Worm (Caenorhabditis elegans) whole organism, mixed stage, embryonic: Measurements from ENCODE around the gene dhcr-24.

ENCODE experiments used
- M03D4.4 ChIP-seq: sonication (generic microtip); optimal IDR thresholded peaks from 2 replicates; lab custom pipeline; 2017; ENCODE audit warnings: mild to moderate bottlenecking, missing genetic modification characterization, missing compliant biosample characterization
- bed-3 ChIP-seq: fragments of 200-800 bp; sonication (Bioruptor generic); optimal IDR thresholded peaks from 3 replicates; lab custom pipeline; 2018; ENCODE audit warnings: mild to moderate bottlenecking, missing genetic modification characterization, moderate library complexity, missing compliant biosample characterization
- blmp-1 ChIP-seq: fragments of 150-350 bp; optimal IDR thresholded peaks from 2 replicates; lab custom pipeline; 2014; ENCODE audit warnings: missing biosample characterization, missing genetic modification characterization
- ceh-39 ChIP-seq: fragments of 150-350 bp; optimal IDR thresholded peaks from 2 replicates; lab custom pipeline; 2014; ENCODE audit warnings: missing biosample characterization, missing genetic modification characterization
- ceh-43 ChIP-seq: fragments of 200-800 bp; sonication (Bioruptor generic); optimal IDR thresholded peaks from 2 replicates; lab custom pipeline; 2018; ENCODE audit warnings: mild to moderate bottlenecking, missing genetic modification characterization, moderate library complexity, missing compliant biosample characterization
- ceh-83 ChIP-seq: fragments of 200-800 bp; sonication (Bioruptor generic); optimal IDR thresholded peaks from 2 replicates; lab custom pipeline; 2018; ENCODE audit warnings: mild to moderate bottlenecking, missing genetic modification characterization, missing compliant biosample characterization
- ces-1 ChIP-seq: fragments of 150-350 bp; optimal IDR thresholded peaks from 2 replicates; lab custom pipeline; 2014; ENCODE audit warnings: missing biosample characterization, missing genetic modification reagents, missing genetic modification characterization
- drap-1 ChIP-seq: fragments of 200-800 bp; sonication (Bioruptor generic); optimal IDR thresholded peaks from 3 replicates; lab custom pipeline; 2018; ENCODE audit warnings: mild to moderate bottlenecking, missing genetic modification characterization, missing compliant biosample characterization
- elt-1 ChIP-seq: sonication (generic microtip); optimal IDR thresholded peaks from 2 replicates; lab custom pipeline; 2017; ENCODE audit warnings: missing genetic modification characterization, mild to moderate bottlenecking, missing compliant biosample characterization, antibody characterized with exemption, moderate library complexity, borderline replicate concordance; ENCODE audit not compliant: insufficient read depth
- elt-3 ChIP-seq: fragments of 150-350 bp; optimal IDR thresholded peaks from 2 replicates; lab custom pipeline; 2014; ENCODE audit warnings: missing biosample characterization, missing genetic modification characterization
- flh-1 ChIP-seq: fragments of 200-800 bp; sonication (Bioruptor generic); optimal IDR thresholded peaks from 2 replicates; lab custom pipeline; 2018; ENCODE audit warnings: mild to moderate bottlenecking, missing genetic modification characterization, moderate library complexity, missing compliant biosample characterization
- ham-2 ChIP-seq: fragments of 200-800 bp; sonication (Bioruptor generic); optimal IDR thresholded peaks from 2 replicates; lab custom pipeline; 2018; ENCODE audit warnings: mild to moderate bottlenecking, missing genetic modification characterization, missing compliant biosample characterization
- hlh-1 ChIP-seq: fragments of 150-350 bp; optimal IDR thresholded peaks from 2 replicates; lab custom pipeline; 2014; ENCODE audit warnings: missing biosample characterization, missing genetic modification reagents, missing genetic modification characterization
- lin-32 ChIP-seq: fragments of 200-800 bp; sonication (Bioruptor generic); optimal IDR thresholded peaks from 2 replicates; lab custom pipeline; 2018; ENCODE audit warnings: mild to moderate bottlenecking, missing genetic modification characterization, missing compliant biosample characterization
- mab-5 ChIP-seq: fragments of 150-350 bp; optimal IDR thresholded peaks from 2 replicates; lab custom pipeline; 2014; ENCODE audit warnings: missing biosample characterization, missing genetic modification characterization
- mep-1 ChIP-seq: fragments of 150-350 bp; optimal IDR thresholded peaks from 2 replicates; lab custom pipeline; 2017; ENCODE audit warnings: missing biosample characterization, missing genetic modification reagents, missing genetic modification characterization, inconsistent platforms
- mls-2 ChIP-seq: sonication (generic microtip); optimal IDR thresholded peaks from 2 replicates; lab custom pipeline; 2016; ENCODE audit warnings: mild to moderate bottlenecking, missing genetic modification characterization, moderate library complexity, missing compliant biosample characterization
- nhr-12 ChIP-seq: fragments of 150-350 bp; optimal IDR thresholded peaks from 2 replicates; lab custom pipeline; 2014; ENCODE audit warnings: missing biosample characterization, missing genetic modification characterization
- nhr-2 ChIP-seq: fragments of 150-350 bp; optimal IDR thresholded peaks from 2 replicates; lab custom pipeline; 2014; ENCODE audit warnings: missing biosample characterization, missing genetic modification characterization
- nhr-237 ChIP-seq: fragments of 150-350 bp; optimal IDR thresholded peaks from 2 replicates; lab custom pipeline; 2014; ENCODE audit warnings: missing biosample characterization, missing genetic modification characterization
- nhr-28 ChIP-seq: fragments of 150-350 bp; optimal IDR thresholded peaks from 2 replicates; lab custom pipeline; 2014; ENCODE audit warnings: missing biosample characterization, missing genetic modification characterization
- nhr-76 ChIP-seq: sonication (generic microtip); optimal IDR thresholded peaks from 2 replicates; lab custom pipeline; 2017; ENCODE audit warnings: missing biosample characterization, missing genetic modification characterization
- pha-4 ChIP-seq: fragments of 150-350 bp; optimal IDR thresholded peaks from 2 replicates; lab custom pipeline; 2018; ENCODE audit warnings: missing biosample characterization, missing genetic modification reagents, missing genetic modification characterization
- sem-2 ChIP-seq: fragments of 200-800 bp; sonication (Bioruptor generic); optimal IDR thresholded peaks from 2 replicates; lab custom pipeline; 2018; ENCODE audit warnings: mild to moderate bottlenecking, missing genetic modification characterization, missing compliant biosample characterization
- snpc-4 ChIP-seq: fragments of 150-350 bp; optimal IDR thresholded peaks from 2 replicates; lab custom pipeline; 2014; ENCODE audit warnings: missing biosample characterization, missing genetic modification characterization
- sptf-1 ChIP-seq: sonication (generic microtip); optimal IDR thresholded peaks from 2 replicates; lab custom pipeline; 2017; ENCODE audit warnings: mild to moderate bottlenecking, missing genetic modification characterization, moderate library complexity, missing compliant biosample characterization
- tbx-8 ChIP-seq: fragments of 200-800 bp; sonication (Bioruptor generic); optimal IDR thresholded peaks from 2 replicates; lab custom pipeline; 2018; ENCODE audit warnings: mild to moderate bottlenecking, missing genetic modification characterization, moderate library complexity, missing compliant biosample characterization
- unc-120 ChIP-seq: sonication (generic microtip); optimal IDR thresholded peaks from 2 replicates; lab custom pipeline; 2017; ENCODE audit warnings: missing genetic modification characterization, missing compliant biosample characterization; ENCODE audit not compliant: poor library complexity, severe bottlenecking
- unc-39 ChIP-seq: fragments of 150-350 bp; optimal IDR thresholded peaks from 2 replicates; lab custom pipeline; 2014; ENCODE audit warnings: missing biosample characterization, missing genetic modification characterization
- unc-62 ChIP-seq: fragments of 150-350 bp; optimal IDR thresholded peaks from 2 replicates; lab custom pipeline; 2014; ENCODE audit warnings: missing biosample characterization, missing genetic modification reagents, missing genetic modification characterization
- zip-8 ChIP-seq: fragments of 150-350 bp; optimal IDR thresholded peaks from 2 replicates; lab custom pipeline; 2014; ENCODE audit warnings: missing biosample characterization, missing genetic modification characterization
- ztf-11 ChIP-seq: fragments of 150-350 bp; optimal IDR thresholded peaks from 2 replicates; lab custom pipeline; 2014; ENCODE audit warnings: missing biosample characterization, missing genetic modification characterization

Gene dhcr-24

ce11 chrX:2595027-2595756, 31.2 kb upstream of the dhcr-24 start:
- no peak for TF ChIP-seq nhr-76 (tag; lab: Kevin White, UChicago)
- no peak for TF ChIP-seq ztf-11 (tag; lab: Kevin White, UChicago)
- TF ChIP-seq bed-3 = no peak
- TF ChIP-seq unc-62 = peak; percentile 57
- no peak for TF ChIP-seq sem-2 (GFP tag; lab: Kevin White, UChicago)
- TF ChIP-seq mls-2 (tag; lab: Kevin White, UChicago) = no peak
- TF ChIP-seq nhr-12 (tag; lab: Kevin White, UChicago) = no peak
- TF ChIP-seq lin-32 (GFP tag; lab: Kevin White, UChicago) = no peak
- TF ChIP-seq unc-120 = peak; percentile 8
- TF ChIP-seq mab-5 = no peak
- TF ChIP-seq blmp-1 (tag; lab: Kevin White, UChicago) = no peak
- no peak for TF ChIP-seq ceh-39 (tag; lab: Kevin White, UChicago)
- TF ChIP-seq drap-1 (GFP tag; lab: Kevin White, UChicago) = no peak
- no peak for TF ChIP-seq zip-8 (tag; lab: Kevin White, UChicago)
- TF ChIP-seq ham-2 = no peak
- no peak for TF ChIP-seq flh-1 (GFP tag; lab: Kevin White, UChicago)
- no peak for TF ChIP-seq snpc-4
- no peak for TF ChIP-seq mep-1 (tag; lab: Kevin White, UChicago)
- no peak for TF ChIP-seq ceh-83 (GFP tag; lab: Kevin White, UChicago)
- TF ChIP-seq unc-39 (tag; lab: Kevin White, UChicago) = no peak
- no peak for TF ChIP-seq ces-1 (GFP tag; lab: Kevin White, UChicago)
- TF ChIP-seq elt-1 = no peak
- no peak for TF ChIP-seq nhr-28
- TF ChIP-seq M03D4.4 (tag; lab: Kevin White, UChicago) = no peak
- peak; percentile 65 for TF ChIP-seq hlh-1 (tag; lab: Kevin White, UChicago)
- no peak for TF ChIP-seq pha-4 (tag; lab: Kevin White, UChicago)
- no peak for TF ChIP-seq ceh-43 (GFP tag; lab: Kevin White, UChicago)

- TF ChIP-seq M03D4.4 (tag; lab: Kevin White, UChicago) = no peak
- no peak for TF ChIP-seq lin-32 (GFP tag; lab: Kevin White, UChicago)
- no peak for TF ChIP-seq elt-3 (tag; lab: Kevin White, UChicago)
- no peak for TF ChIP-seq bed-3
- TF ChIP-seq tbx-8 (GFP tag; lab: Kevin White, UChicago) = no peak
- TF ChIP-seq mls-2 (tag; lab: Kevin White, UChicago) = no peak
- TF ChIP-seq sptf-1 (tag; lab: Kevin White, UChicago) = no peak
- no peak for TF ChIP-seq pha-4 (tag; lab: Kevin White, UChicago)
- TF ChIP-seq mab-5 = no peak
- TF ChIP-seq ces-1 (GFP tag; lab: Kevin White, UChicago) = no peak
- TF ChIP-seq ceh-39 (tag; lab: Kevin White, UChicago) = no peak
- no peak for TF ChIP-seq ceh-83 (GFP tag; lab: Kevin White, UChicago)
- no peak for TF ChIP-seq nhr-12 (tag; lab: Kevin White, UChicago)
- no peak for TF ChIP-seq hlh-1 (tag; lab: Kevin White, UChicago)
- no peak for TF ChIP-seq zip-8 (tag; lab: Kevin White, UChicago)
- TF ChIP-seq drap-1 (GFP tag; lab: Kevin White, UChicago) = no peak
- TF ChIP-seq nhr-2 (tag; lab: Kevin White, UChicago) = no peak
These were observed 29.8 kb upstream of the dhcr-24 start, which contains the start of the genes nhr-40 and T03G6.7 for ce11 chrX:2593703-2594102. Gene nhr-40 (plus strand): TSS chrX:2594003. Gene T03G6.7 (plus strand): TSS chrX:2594039.

ce11 chrX:2592670-2593280, 28.8 kb upstream of the dhcr-24 start:
- TF ChIP-seq nhr-76 (tag; lab: Kevin White, UChicago) = no peak
- no peak for TF ChIP-seq ceh-43 (GFP tag; lab: Kevin White, UChicago)
- TF ChIP-seq ces-1 (GFP tag; lab: Kevin White, UChicago) = no peak
- TF ChIP-seq M03D4.4 (tag; lab: Kevin White, UChicago) = no peak
- no peak for TF ChIP-seq nhr-237
- no peak for TF ChIP-seq pha-4 (tag; lab: Kevin White, UChicago)
- TF ChIP-seq, all 35 proteins: peak for 0
